Worm (Caenorhabditis elegans): Measurements from ENCODE around the gene lys-6.

The lys-6 gene

ce11 chrIV:11635437-11636408 lies 8.0 kb upstream of the lys-6 start, which contains the start of gene mars-1 (continued):
- TF ChIP-seq zip-5 (tag; optimal IDR thresholded peaks at IDR 0.05): peak; percentile 93
- no peak for TF ChIP-seq sox-4 (tag; optimal IDR thresholded peaks at IDR 0.05)
- no peak for TF ChIP-seq odd-2 (tag; optimal IDR thresholded peaks at IDR 0.05)
- no peak for TF ChIP-seq madf-2 (tag; optimal IDR thresholded peaks at IDR 0.05)
- TF ChIP-seq mec-3 (tag; optimal IDR thresholded peaks at IDR 0.05; ENCODE audit: borderline replicate concordance): peak; percentile 49
- TF ChIP-seq ref-2 (tag; optimal IDR thresholded peaks at IDR 0.05): peak; percentile 37
- TF ChIP-seq hlh-30 (tag; optimal IDR thresholded peaks at IDR 0.05; ENCODE audit: insufficient read depth): no peak
- no peak for TF ChIP-seq sdc-2 (tag; optimal IDR thresholded peaks at IDR 0.05)
- TF ChIP-seq syd-9 (tag; optimal IDR thresholded peaks at IDR 0.05): peak; percentile 32
- TF ChIP-seq rnt-1 (tag; optimal IDR thresholded peaks at IDR 0.05): peak; percentile 49
- TF ChIP-seq gmeb-2 (tag; optimal IDR thresholded peaks at IDR 0.05): no peak
- no peak for TF ChIP-seq pax-1 (tag; optimal IDR thresholded peaks at IDR 0.05)
- no peak for TF ChIP-seq sox-2 (GFP tag; IDR thresholded peaks at IDR 0.05)
- TF ChIP-seq ztf-16 (tag; optimal IDR thresholded peaks at IDR 0.05): no peak
- TF ChIP-seq ceh-22 (tag; optimal IDR thresholded peaks at IDR 0.05): no peak
- TF ChIP-seq che-1 (tag; optimal IDR thresholded peaks at IDR 0.05): no peak
- peak; percentile 60 for TF ChIP-seq unc-42 (tag; optimal IDR thresholded peaks at IDR 0.05)
- TF ChIP-seq ceh-6 (GFP tag; optimal IDR thresholded peaks at IDR 0.05): no peak
- TF ChIP-seq unc-55 (GFP tag; optimal IDR thresholded peaks at IDR 0.05): no peak
- TF ChIP-seq T23F11.4 (GFP tag; optimal IDR thresholded peaks at IDR 0.05): no peak
- TF ChIP-seq eyg-1 (tag; optimal IDR thresholded peaks at IDR 0.05): peak; percentile 18
- peak; percentile 90 for TF ChIP-seq ets-4 (tag; optimal IDR thresholded peaks at IDR 0.05)
- peak; percentile 51 for TF ChIP-seq hlh-8 (tag; optimal IDR thresholded peaks at IDR 0.05)
- no peak for TF ChIP-seq dve-1 (tag; optimal IDR thresholded peaks at IDR 0.05)
- TF ChIP-seq F13H6.1 (tag; optimal IDR thresholded peaks at IDR 0.05): peak; percentile 72
- no peak for TF ChIP-seq npax-4 (tag; optimal IDR thresholded peaks at IDR 0.05)
- TF ChIP-seq ceh-24 (tag; optimal IDR thresholded peaks at IDR 0.05): no peak
- no peak for TF ChIP-seq C38D4.7 (GFP tag; optimal IDR thresholded peaks at IDR 0.05)
- TF ChIP-seq ahr-1 (tag; optimal IDR thresholded peaks at IDR 0.05): peak; percentile 53
- TF ChIP-seq ceh-45 (GFP tag; IDR thresholded peaks at IDR 0.05): no peak
- TF ChIP-seq ttx-3 (tag; optimal IDR thresholded peaks at IDR 0.05): no peak
- TF ChIP-seq pag-3 (tag; optimal IDR thresholded peaks at IDR 0.05; ENCODE audit: borderline replicate concordance): no peak

- TF ChIP-seq sox-4 (tag; optimal IDR thresholded peaks at IDR 0.05) (no peak), ceh-9 (tag; optimal IDR thresholded peaks at IDR 0.05) (no peak), pha-2 (tag; optimal IDR thresholded peaks at IDR 0.05) (no peak), ceh-6 (GFP tag; optimal IDR thresholded peaks at IDR 0.05) (no peak), nhr-11 (tag; optimal IDR thresholded peaks at IDR 0.05) (no peak), unc-55 (GFP tag; optimal IDR thresholded peaks at IDR 0.05) (no peak), fkh-6 (tag; optimal IDR thresholded peaks at IDR 0.05) (no peak), ama-1 (optimal IDR thresholded peaks at IDR 0.05) (no peak), pag-3 (tag; optimal IDR thresholded peaks at IDR 0.05; ENCODE audit: borderline replicate concordance) (no peak), ahr-1 (tag; optimal IDR thresholded peaks at IDR 0.05) (no peak), ceh-19 (GFP tag; optimal IDR thresholded peaks at IDR 0.05) (no peak), lim-6 (tag; optimal IDR thresholded peaks at IDR 0.05) (no peak), odd-2 (tag; optimal IDR thresholded peaks at IDR 0.05) (no peak), F13H6.1 (tag; optimal IDR thresholded peaks at IDR 0.05) (no peak), syd-9 (tag; optimal IDR thresholded peaks at IDR 0.05) (no peak), fax-1 (tag; optimal IDR thresholded peaks at IDR 0.05) (no peak)
Observed at ce11 chrIV:11631750-11632149, 4.0 kb upstream of the lys-6 start, which contains the start of gene F58B3.4. F58B3.4 (minus strand) TSS chrIV:11631850.
